Fruit fly (Drosophila melanogaster): Measurements from ENCODE around the gene Esyt2.

DNA sequence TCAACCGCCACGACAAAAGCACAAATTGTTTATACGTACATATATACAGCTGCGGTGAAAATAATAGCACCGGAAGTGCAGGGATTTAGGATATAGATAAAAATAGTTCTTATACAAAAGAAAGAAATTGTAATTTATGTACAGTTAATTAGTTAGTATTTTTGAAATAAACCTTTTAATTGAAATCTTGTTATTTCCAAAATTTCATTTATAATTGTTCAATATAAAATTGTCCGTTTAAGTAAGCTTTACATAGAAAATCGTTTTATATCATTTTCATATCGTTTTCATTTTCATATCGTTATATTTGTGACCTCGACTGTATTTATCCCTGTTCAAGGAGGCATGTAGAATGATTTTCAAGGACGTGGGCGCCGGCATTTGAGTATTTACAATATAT lies 29.6 kb downstream of the Esyt2 start:
- TF ChIP-seq psq (optimal IDR thresholded peaks at IDR 0.05): no peak
- TF ChIP-seq CG8478 (optimal IDR thresholded peaks at IDR 0.05): no peak
- no peak for TF ChIP-seq pan (optimal IDR thresholded peaks at IDR 0.05)
- no peak for TF ChIP-seq Dll (optimal IDR thresholded peaks at IDR 0.05)
